Worm (Caenorhabditis elegans) whole organism, L2 larva: ENCODE results near the gene scvp-1.
A peak's percentile ranks its signal among the peaks of the same experiment; 100 is the strongest.

ENCODE experiments used
- C34F6.9 ChIP-seq: fragments of 150-350 bp; optimal IDR thresholded peaks from 2 replicates; lab custom pipeline; 2014; ENCODE audit warnings: missing biosample characterization, missing genetic modification characterization
- F13H6.1 ChIP-seq: sonication (generic microtip); optimal IDR thresholded peaks from 2 replicates; lab custom pipeline; 2016; ENCODE audit warnings: missing genetic modification characterization, missing compliant biosample characterization
- R02D3.7 ChIP-seq: fragments of 150-350 bp; optimal IDR thresholded peaks from 2 replicates; lab custom pipeline; 2014; ENCODE audit warnings: missing biosample characterization, missing genetic modification characterization
- Y55F3AM.14 ChIP-seq: fragments of 200-800 bp; sonication (Bioruptor generic); optimal IDR thresholded peaks from 2 replicates; lab custom pipeline; 2018; ENCODE audit warnings: mild to moderate bottlenecking, missing genetic modification characterization, missing compliant biosample characterization
- ZK546.5 ChIP-seq: sonication (generic microtip); optimal IDR thresholded peaks from 2 replicates; lab custom pipeline; 2017; ENCODE audit warnings: missing biosample characterization, missing genetic modification characterization
- alr-1 ChIP-seq: fragments of 150-350 bp; optimal IDR thresholded peaks from 2 replicates; lab custom pipeline; 2014; ENCODE audit warnings: missing biosample characterization, missing genetic modification characterization
- aly-2 ChIP-seq: fragments of 150-350 bp; optimal IDR thresholded peaks from 2 replicates; lab custom pipeline; 2014; ENCODE audit warnings: missing biosample characterization, missing genetic modification characterization
- ama-1 ChIP-seq: fragments of 150-350 bp; optimal IDR thresholded peaks from 2 replicates; lab custom pipeline; 2018; ENCODE audit warnings: inconsistent platforms
- blmp-1 ChIP-seq: sonication (generic microtip); optimal IDR thresholded peaks from 2 replicates; lab custom pipeline; 2017; ENCODE audit warnings: missing genetic modification characterization, mild to moderate bottlenecking, missing compliant biosample characterization, antibody characterized with exemption, moderate library complexity; ENCODE audit not compliant: insufficient read depth
- ceh-16 ChIP-seq: fragments of 150-350 bp; optimal IDR thresholded peaks from 2 replicates; lab custom pipeline; 2014; ENCODE audit warnings: missing biosample characterization, missing genetic modification characterization
- ceh-82 ChIP-seq: fragments of 150-350 bp; optimal IDR thresholded peaks from 2 replicates; lab custom pipeline; 2014; ENCODE audit warnings: missing biosample characterization, missing genetic modification characterization
- crh-2 ChIP-seq: sonication (generic microtip); optimal IDR thresholded peaks from 2 replicates; lab custom pipeline; 2017; ENCODE audit warnings: missing biosample characterization, missing genetic modification characterization
- dmd-4 ChIP-seq: sonication (generic microtip); optimal IDR thresholded peaks from 2 replicates; lab custom pipeline; 2017; ENCODE audit warnings: missing biosample characterization, missing genetic modification characterization
- egl-27 ChIP-seq: sonication (generic microtip); optimal IDR thresholded peaks from 3 replicates; lab custom pipeline; 2017; ENCODE audit warnings: missing biosample characterization, missing genetic modification reagents, missing genetic modification characterization
- elt-1 ChIP-seq: fragments of 150-350 bp; optimal IDR thresholded peaks from 2 replicates; lab custom pipeline; 2014; ENCODE audit warnings: missing biosample characterization, missing genetic modification characterization
- elt-3 ChIP-seq: sonication (generic microtip); optimal IDR thresholded peaks from 2 replicates; lab custom pipeline; 2017; ENCODE audit warnings: missing biosample characterization, missing genetic modification characterization
- fos-1 ChIP-seq: fragments of 150-350 bp; optimal IDR thresholded peaks from 2 replicates; lab custom pipeline; 2014; ENCODE audit warnings: missing biosample characterization, missing genetic modification characterization
- gmeb-1 ChIP-seq: fragments of 150-350 bp; optimal IDR thresholded peaks from 2 replicates; lab custom pipeline; 2014; ENCODE audit warnings: missing biosample characterization, missing genetic modification characterization
- lin-13 ChIP-seq: fragments of 150-350 bp; optimal IDR thresholded peaks from 2 replicates; lab custom pipeline; 2014; ENCODE audit warnings: missing biosample characterization, missing genetic modification reagents, missing genetic modification characterization
- lin-39 ChIP-seq: fragments of 150-350 bp; optimal IDR thresholded peaks from 2 replicates; lab custom pipeline; 2014; ENCODE audit warnings: missing biosample characterization, missing genetic modification reagents, missing genetic modification characterization
- lsy-2 ChIP-seq, 2 experiments: fragments of 150-350 bp in 1 of 2; sonication (generic microtip) in 1 of 2; optimal IDR thresholded peaks; 2 replicates each; lab custom pipeline; 2014 to 2017; ENCODE audit warnings: missing biosample characterization in 2 of 2, missing genetic modification characterization in 2 of 2
- mab-5 ChIP-seq: fragments of 150-350 bp; optimal IDR thresholded peaks from 2 replicates; lab custom pipeline; 2014; ENCODE audit warnings: missing biosample characterization, missing genetic modification characterization
- mbf-1 ChIP-seq: sonication (generic microtip); optimal IDR thresholded peaks from 2 replicates; lab custom pipeline; 2017; ENCODE audit warnings: missing biosample characterization, missing genetic modification characterization
- mdl-1 ChIP-seq, 2 experiments: fragments of 150-350 bp in 1 of 2; sonication (generic microtip) in 1 of 2; optimal IDR thresholded peaks; 2 replicates each; lab custom pipeline; 2017; ENCODE audit warnings: missing biosample characterization in 2 of 2, missing genetic modification characterization in 2 of 2
- nhr-10 ChIP-seq: sonication (generic microtip); optimal IDR thresholded peaks from 2 replicates; lab custom pipeline; 2017; ENCODE audit warnings: missing biosample characterization, missing genetic modification characterization
- nhr-11 ChIP-seq: fragments of 150-350 bp; optimal IDR thresholded peaks from 2 replicates; lab custom pipeline; 2014; ENCODE audit warnings: missing biosample characterization, missing genetic modification characterization
- nhr-129 ChIP-seq: fragments of 150-350 bp; optimal IDR thresholded peaks from 2 replicates; lab custom pipeline; 2014; ENCODE audit warnings: missing biosample characterization, missing genetic modification characterization
- nhr-21 ChIP-seq: fragments of 150-350 bp; optimal IDR thresholded peaks from 2 replicates; lab custom pipeline; 2014; ENCODE audit warnings: missing biosample characterization, missing genetic modification characterization
- nhr-237 ChIP-seq: fragments of 150-350 bp; optimal IDR thresholded peaks from 2 replicates; lab custom pipeline; 2014; ENCODE audit warnings: missing biosample characterization, missing genetic modification characterization
- nhr-25 ChIP-seq: fragments of 150-350 bp; sonication (generic microtip); optimal IDR thresholded peaks from 3 replicates; lab custom pipeline; 2014; ENCODE audit warnings: missing biosample characterization, missing genetic modification characterization
- nhr-6 ChIP-seq: fragments of 150-350 bp; optimal IDR thresholded peaks from 2 replicates; lab custom pipeline; 2014; ENCODE audit warnings: missing biosample characterization, missing genetic modification characterization
- peb-1 ChIP-seq: fragments of 150-350 bp; optimal IDR thresholded peaks from 2 replicates; lab custom pipeline; 2014; ENCODE audit warnings: missing biosample characterization, missing genetic modification characterization
- sem-4 ChIP-seq: fragments of 150-350 bp; optimal IDR thresholded peaks from 2 replicates; lab custom pipeline; 2014; ENCODE audit warnings: missing biosample characterization, missing genetic modification reagents, missing genetic modification characterization
- skn-1 ChIP-seq: sonication (generic microtip); optimal IDR thresholded peaks from 2 replicates; lab custom pipeline; 2017; ENCODE audit warnings: missing biosample characterization, missing genetic modification characterization
- sma-3 ChIP-seq: sonication (generic microtip); optimal IDR thresholded peaks from 2 replicates; lab custom pipeline; 2016; ENCODE audit warnings: missing genetic modification reagents, missing genetic modification characterization, missing compliant biosample characterization
- sma-9 ChIP-seq, 2 experiments: fragments of 150-350 bp in 1 of 2; sonication (generic microtip) in 1 of 2; optimal IDR thresholded peaks; 2 replicates each; lab custom pipeline; 2014 to 2016; ENCODE audit warnings: missing genetic modification characterization in 2 of 2, mild to moderate bottlenecking in 1 of 2, missing biosample characterization in 1 of 2, missing compliant biosample characterization in 1 of 2, missing genetic modification reagents in 1 of 2, moderate library complexity in 1 of 2
- snpc-4 ChIP-seq: fragments of 150-350 bp; optimal IDR thresholded peaks from 2 replicates; lab custom pipeline; 2014; ENCODE audit warnings: missing biosample characterization, missing genetic modification characterization
- unc-55 ChIP-seq: fragments of 150-350 bp; sonication (generic microtip); optimal IDR thresholded peaks from 3 replicates; lab custom pipeline; 2014; ENCODE audit warnings: missing biosample characterization, missing genetic modification reagents, missing genetic modification characterization
- zag-1 ChIP-seq: fragments of 150-350 bp; optimal IDR thresholded peaks from 2 replicates; lab custom pipeline; 2014; ENCODE audit warnings: missing biosample characterization, missing genetic modification characterization
- ztf-1 ChIP-seq: fragments of 200-800 bp; sonication (Bioruptor generic); conservative IDR thresholded peaks from 2 replicates; pipeline ENCODE4 v1.3.6; 2022; ENCODE audit warnings: missing genetic modification characterization, missing compliant biosample characterization
- ztf-11 ChIP-seq: sonication (generic microtip); optimal IDR thresholded peaks from 2 replicates; lab custom pipeline; 2017; ENCODE audit warnings: missing biosample characterization, missing genetic modification characterization
- ztf-4 ChIP-seq: fragments of 150-350 bp; optimal IDR thresholded peaks from 2 replicates; lab custom pipeline; 2014; ENCODE audit warnings: missing biosample characterization, missing genetic modification characterization

scvp-1 gene

DNA sequence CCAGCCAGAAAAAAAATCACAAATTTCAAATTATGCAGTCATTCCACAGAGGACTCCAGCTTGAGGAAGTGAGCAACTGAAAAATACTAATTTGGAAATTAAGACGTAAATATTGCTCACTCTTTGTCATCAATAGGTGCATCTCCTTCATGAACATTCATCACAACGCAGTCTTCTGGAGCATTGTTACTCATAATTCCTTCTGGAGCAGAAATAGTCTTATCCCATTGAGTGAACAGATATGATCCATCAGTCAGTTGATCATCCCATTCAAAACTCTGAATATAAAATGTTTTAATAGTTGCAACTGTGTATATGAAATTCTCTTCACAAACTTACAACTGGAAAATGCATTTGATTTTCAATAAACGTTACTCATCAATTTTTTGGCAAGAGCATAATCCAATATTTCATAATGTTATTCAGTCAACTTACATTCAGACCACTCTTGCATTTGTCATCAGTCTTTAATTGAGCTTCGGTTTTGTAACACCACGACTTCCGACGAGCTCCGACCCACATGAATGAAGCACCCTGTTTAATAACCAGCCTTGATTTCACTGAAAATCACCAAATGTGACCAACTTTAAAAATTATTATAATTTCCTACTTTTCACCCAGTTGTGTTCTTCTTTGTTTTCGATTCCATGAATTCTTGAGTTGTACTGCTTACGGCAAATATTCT is 22.5 kb upstream of the scvp-1 start (continued):
- TF ChIP-seq ztf-1 (GFP tag; lab: Robert Waterston, UW) (no peak), ceh-82 (no peak), ama-1 (lab: Kevin White, UChicago) (peak; percentile 74), ztf-4 (peak; percentile 60), sma-9 (GFP tag; optimal IDR thresholded peaks at IDR 0.05; lab: Kevin White, UChicago) (peak; percentile 20), sma-9 (tag; optimal IDR thresholded peaks at IDR 0.05; lab: Kevin White, UChicago) (no peak), elt-1 (tag; lab: Kevin White, UChicago) (no peak), sem-4 (no peak), nhr-6 (tag; lab: Kevin White, UChicago) (peak; percentile 32), egl-27 (no peak), skn-1 (tag; lab: Kevin White, UChicago) (no peak), lin-13 (peak; percentile 25), crh-2 (tag; lab: Kevin White, UChicago) (no peak), dmd-4 (tag; lab: Kevin White, UChicago) (no peak), lin-39 (tag; lab: Kevin White, UChicago) (no peak), elt-3 (tag; lab: Kevin White, UChicago) (no peak), ztf-11 (tag; lab: Kevin White, UChicago) (no peak), C34F6.9 (tag; lab: Kevin White, UChicago) (no peak), mbf-1 (no peak)
- TF ChIP-seq, all 48 proteins: peak for 9

DNA sequence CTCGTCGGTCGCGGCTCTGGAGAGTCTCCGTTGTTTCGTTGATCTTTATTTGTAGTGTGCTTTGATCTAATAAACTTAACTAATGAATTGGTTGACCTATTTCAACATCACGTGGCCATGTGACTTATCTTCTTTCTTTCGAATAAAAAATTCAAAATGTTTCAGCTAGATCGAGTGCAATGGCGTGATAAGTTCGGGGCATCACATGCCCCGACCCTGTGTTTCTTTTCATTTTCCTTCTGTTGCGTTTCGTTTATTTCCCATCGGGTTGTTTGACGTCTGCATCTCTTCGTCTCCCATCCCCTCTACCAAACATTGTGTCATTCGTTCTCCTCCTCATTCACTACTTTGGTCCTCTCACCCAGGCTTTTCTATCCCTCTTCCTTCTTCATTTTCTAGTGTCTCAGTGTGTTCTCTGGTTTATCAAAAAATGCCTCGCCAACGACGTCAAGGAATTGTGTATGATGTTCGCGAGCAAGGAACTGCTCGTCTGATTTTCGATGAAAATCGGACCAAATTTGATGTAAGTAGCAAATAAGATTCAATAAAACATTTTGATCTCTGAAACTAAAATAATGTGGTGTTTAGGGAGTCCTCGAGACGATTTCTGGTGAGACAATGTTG is 20.7 kb upstream of the scvp-1 start, which contains the start of gene F17C11.4:
TSS of gene F17C11.4 (plus strand) at position 206 of the 624 bp plus-strand sequence.
- peak; percentile 86 for TF ChIP-seq Y55F3AM.14 (GFP tag; lab: Kevin White, UChicago)
- TF ChIP-seq F13H6.1 (tag; lab: Kevin White, UChicago), result peak; percentile 91
- TF ChIP-seq R02D3.7 (tag; lab: Kevin White, UChicago), result no peak
- peak; percentile 96 for TF ChIP-seq sma-9 (GFP tag; optimal IDR thresholded peaks at IDR 0.05; lab: Kevin White, UChicago)
- no peak for TF ChIP-seq sma-9 (tag; optimal IDR thresholded peaks at IDR 0.05; lab: Kevin White, UChicago)
- peak; percentile 28 to 85 for TF ChIP-seq mdl-1 (tag; optimal IDR thresholded peaks at IDR 0.05; lab: Kevin White, UChicago)
- TF ChIP-seq nhr-10 (tag; lab: Kevin White, UChicago), result no peak
- peak; percentile 72 for TF ChIP-seq nhr-6 (tag; lab: Kevin White, UChicago)
- peak; percentile 66 for TF ChIP-seq fos-1 (tag; lab: Kevin White, UChicago)
- no peak for TF ChIP-seq skn-1 (tag; lab: Kevin White, UChicago)
- TF ChIP-seq blmp-1 (tag; lab: Kevin White, UChicago), result peak; percentile 76
- TF ChIP-seq elt-1 (tag; lab: Kevin White, UChicago), result no peak
- TF ChIP-seq zag-1 (tag; lab: Kevin White, UChicago), result peak; percentile 54
- TF ChIP-seq egl-27, result peak; percentile 49
- TF ChIP-seq gmeb-1 (tag; lab: Kevin White, UChicago), result peak; percentile 58
- TF ChIP-seq mab-5 (tag; lab: Kevin White, UChicago), result peak; percentile 39
- TF ChIP-seq nhr-11 (tag; lab: Kevin White, UChicago), result no peak
- no peak for TF ChIP-seq ZK546.5 (tag; lab: Kevin White, UChicago)
- peak; percentile 59 for TF ChIP-seq lin-13
- TF ChIP-seq ceh-16 (tag; lab: Kevin White, UChicago), result no peak
- no peak for TF ChIP-seq ztf-11 (tag; lab: Kevin White, UChicago)
- peak; percentile 90 for TF ChIP-seq nhr-25
- TF ChIP-seq snpc-4 (tag; lab: Kevin White, UChicago), result peak; percentile 48
- TF ChIP-seq elt-3 (tag; lab: Kevin White, UChicago), result no peak
- TF ChIP-seq nhr-237 (tag; lab: Kevin White, UChicago), result no peak
- peak; percentile 85 for TF ChIP-seq C34F6.9 (tag; lab: Kevin White, UChicago)
- peak; percentile 96 for TF ChIP-seq nhr-129 (tag; lab: Kevin White, UChicago)
- TF ChIP-seq sma-3 (GFP tag; lab: Kevin White, UChicago), result peak; percentile 75
- TF ChIP-seq ztf-4, result peak; percentile 88
- no peak for TF ChIP-seq peb-1 (tag; lab: Kevin White, UChicago)
- peak in 1 of 2 experiments; percentile 84 for TF ChIP-seq lsy-2 (tag; optimal IDR thresholded peaks at IDR 0.05; lab: Kevin White, UChicago)
- peak; percentile 88 for TF ChIP-seq ama-1 (lab: Kevin White, UChicago)
- TF ChIP-seq aly-2 (tag; lab: Kevin White, UChicago), result no peak
- TF ChIP-seq alr-1 (tag; lab: Kevin White, UChicago), result no peak
- TF ChIP-seq unc-55 (GFP tag; lab: Kevin White, UChicago), result peak; percentile 4
- TF ChIP-seq lin-39 (tag; lab: Kevin White, UChicago), result no peak
- TF ChIP-seq crh-2 (tag; lab: Kevin White, UChicago), result peak; percentile 57
- TF ChIP-seq ceh-82, result no peak
- TF ChIP-seq nhr-21, result peak; percentile 81
- TF ChIP-seq sem-4, result peak; percentile 70
